Worm (Caenorhabditis elegans) whole organism, early embryonic: ENCODE measurements around the gene ZK354.8.

ENCODE experiments used
- B0310.2 ChIP-seq: sonication (generic microtip); optimal IDR thresholded peaks from 2 replicates; lab custom pipeline; 2016; ENCODE audit warnings: mild to moderate bottlenecking, missing genetic modification characterization, missing compliant biosample characterization
- ceh-36 ChIP-seq: sonication (generic microtip); optimal IDR thresholded peaks from 2 replicates; lab custom pipeline; 2016; ENCODE audit warnings: missing genetic modification characterization, inconsistent platforms, missing compliant biosample characterization
- flt-1 ChIP-seq: fragments of 200-800 bp; sonication (Bioruptor generic); IDR thresholded peaks from 2 replicates; pipeline ENCODE4 v1.3.6; 2022; ENCODE audit warnings: missing genetic modification characterization, missing compliant biosample characterization
- hnd-1 ChIP-seq: sonication (generic microtip); optimal IDR thresholded peaks from 2 replicates; lab custom pipeline; 2016; ENCODE audit warnings: missing genetic modification characterization, missing compliant biosample characterization
- sea-1 ChIP-seq: fragments of 200-800 bp; sonication (Bioruptor generic); conservative IDR thresholded peaks from 2 replicates; pipeline ENCODE4 v1.3.6; 2022; ENCODE audit warnings: missing genetic modification characterization, missing compliant biosample characterization

DNA sequence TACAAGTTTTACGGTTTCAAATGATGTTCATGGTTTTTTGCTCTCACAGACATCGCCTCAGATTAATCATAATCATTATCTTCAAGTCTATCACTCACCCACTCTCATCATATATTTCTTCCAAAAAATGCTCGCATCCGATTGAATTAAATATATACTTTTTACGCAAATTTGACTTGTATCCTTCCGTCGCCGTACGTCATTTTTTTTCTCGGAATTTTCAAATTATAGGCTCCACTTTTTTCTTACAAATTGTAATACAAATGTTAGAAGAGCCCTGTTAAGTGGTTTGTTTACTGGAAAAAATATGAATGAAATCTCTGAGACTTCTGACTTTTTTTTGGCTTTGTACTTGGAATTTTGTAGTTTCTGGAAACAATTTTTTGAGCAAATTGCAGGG, 18.8 kb downstream of the ZK354.8 start:
- no peak for TF ChIP-seq sea-1 (GFP tag; lab: Robert Waterston, UW)
- TF ChIP-seq flt-1 (GFP tag; lab: Robert Waterston, UW): no peak
- no peak for TF ChIP-seq B0310.2 (tag; lab: Kevin White, UChicago)
- no peak for TF ChIP-seq ceh-36 (tag; lab: Kevin White, UChicago)
- no peak for TF ChIP-seq hnd-1 (tag; lab: Kevin White, UChicago)
